Fruit fly (Drosophila melanogaster): ENCODE measurements around the gene CG31551.

The CG31551 gene

dm6 chr3R:5669740-5670659, 42.3 kb downstream of the CG31551 start:
- peak; percentile 76 for TF ChIP-seq cic (GFP tag; optimal IDR thresholded peaks at IDR 0.05)
- peak; percentile 9 for TF ChIP-seq ovo (GFP tag; optimal IDR thresholded peaks at IDR 0.05)
- TF ChIP-seq CG12768 (GFP tag; optimal IDR thresholded peaks at IDR 0.05) = peak; percentile 9
- peak; percentile 87 for TF ChIP-seq pad (GFP tag; optimal IDR thresholded peaks at IDR 0.05)
- no peak for TF ChIP-seq kay (GFP tag; ENCODE audit: borderline replicate concordance)
- no peak for TF ChIP-seq Hr96 (GFP tag; optimal IDR thresholded peaks at IDR 0.05)
- TF ChIP-seq CG7101 (tag; optimal IDR thresholded peaks at IDR 0.05) = no peak

DNA sequence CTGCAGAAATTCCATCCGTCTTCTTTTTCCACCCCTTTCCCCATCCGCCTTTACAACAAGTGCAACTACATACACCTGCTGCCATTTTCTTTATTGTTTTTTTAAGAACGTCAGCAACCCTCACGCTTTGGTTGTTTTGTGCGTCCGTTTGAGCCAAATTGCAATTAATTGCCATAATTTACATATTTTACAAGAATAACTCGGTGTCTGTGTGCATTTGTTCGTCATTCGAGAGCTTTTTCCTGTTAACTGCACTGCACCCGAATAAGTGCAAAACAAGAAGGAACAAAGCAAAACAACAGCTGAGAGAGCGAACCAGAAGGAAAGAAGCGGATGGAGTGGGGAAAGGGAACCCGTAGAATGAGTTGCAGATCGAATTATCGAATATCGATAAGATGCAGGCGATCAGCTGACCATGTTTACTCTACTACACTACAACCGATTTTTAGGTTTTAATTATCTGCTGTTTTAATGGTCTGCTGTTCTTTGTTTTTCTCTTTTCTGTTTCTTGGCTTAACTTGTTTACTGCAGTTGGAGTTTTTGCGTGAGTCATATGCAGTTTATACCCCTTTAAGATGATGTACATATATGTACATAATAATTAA, 43.1 kb downstream of the CG31551 start:
- TF ChIP-seq kay (GFP tag; ENCODE audit: borderline replicate concordance) = peak; percentile 64
- no peak for TF ChIP-seq CG7045 (GFP tag; optimal IDR thresholded peaks at IDR 0.05)
- TF ChIP-seq CG14711 (tag; optimal IDR thresholded peaks at IDR 0.05) = no peak
- no peak for TF ChIP-seq toe (GFP tag; optimal IDR thresholded peaks at IDR 0.05)
- peak; percentile 65 for TF ChIP-seq tj (GFP tag; optimal IDR thresholded peaks at IDR 0.05)
- peak; percentile 20 to 54 for TF ChIP-seq cnc (optimal IDR thresholded peaks at IDR 0.05)
- TF ChIP-seq CG33017 (tag; optimal IDR thresholded peaks at IDR 0.05) = no peak
- peak; percentile 72 for TF ChIP-seq pad (GFP tag; optimal IDR thresholded peaks at IDR 0.05)
- TF ChIP-seq Hr96 (GFP tag; optimal IDR thresholded peaks at IDR 0.05) = no peak
- peak; percentile 0 for TF ChIP-seq CG11617 (GFP tag; optimal IDR thresholded peaks at IDR 0.05)

DNA sequence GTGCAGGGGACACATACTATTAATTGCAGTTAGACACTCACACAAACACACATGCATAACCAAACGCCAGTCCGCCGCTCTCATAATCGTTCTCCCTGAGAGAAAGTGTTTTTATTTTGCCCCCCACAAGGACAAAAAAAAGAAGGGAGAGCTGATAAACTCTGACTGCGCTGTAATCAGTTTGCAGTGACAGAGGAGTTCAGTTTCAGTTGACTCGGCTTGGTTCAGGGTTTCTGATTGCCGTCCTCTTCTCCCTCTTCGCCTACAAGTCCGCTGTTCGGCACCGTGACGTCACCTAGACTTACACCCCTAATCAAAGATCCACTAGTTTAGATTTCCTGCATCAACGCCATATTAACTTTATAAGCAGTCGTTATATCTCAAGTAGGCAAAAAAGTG, 43.6 kb downstream of the CG31551 start:
- no peak for TF ChIP-seq CG11617 (GFP tag; optimal IDR thresholded peaks at IDR 0.05)
- TF ChIP-seq kay (GFP tag; ENCODE audit: borderline replicate concordance) = peak; percentile 14
- TF ChIP-seq CG12768 (GFP tag; optimal IDR thresholded peaks at IDR 0.05) = peak; percentile 24
- TF ChIP-seq pad (GFP tag; optimal IDR thresholded peaks at IDR 0.05) = no peak
- TF ChIP-seq cic (GFP tag; optimal IDR thresholded peaks at IDR 0.05) = peak; percentile 25
- peak; percentile 63 for TF ChIP-seq tj (GFP tag; optimal IDR thresholded peaks at IDR 0.05)

DNA sequence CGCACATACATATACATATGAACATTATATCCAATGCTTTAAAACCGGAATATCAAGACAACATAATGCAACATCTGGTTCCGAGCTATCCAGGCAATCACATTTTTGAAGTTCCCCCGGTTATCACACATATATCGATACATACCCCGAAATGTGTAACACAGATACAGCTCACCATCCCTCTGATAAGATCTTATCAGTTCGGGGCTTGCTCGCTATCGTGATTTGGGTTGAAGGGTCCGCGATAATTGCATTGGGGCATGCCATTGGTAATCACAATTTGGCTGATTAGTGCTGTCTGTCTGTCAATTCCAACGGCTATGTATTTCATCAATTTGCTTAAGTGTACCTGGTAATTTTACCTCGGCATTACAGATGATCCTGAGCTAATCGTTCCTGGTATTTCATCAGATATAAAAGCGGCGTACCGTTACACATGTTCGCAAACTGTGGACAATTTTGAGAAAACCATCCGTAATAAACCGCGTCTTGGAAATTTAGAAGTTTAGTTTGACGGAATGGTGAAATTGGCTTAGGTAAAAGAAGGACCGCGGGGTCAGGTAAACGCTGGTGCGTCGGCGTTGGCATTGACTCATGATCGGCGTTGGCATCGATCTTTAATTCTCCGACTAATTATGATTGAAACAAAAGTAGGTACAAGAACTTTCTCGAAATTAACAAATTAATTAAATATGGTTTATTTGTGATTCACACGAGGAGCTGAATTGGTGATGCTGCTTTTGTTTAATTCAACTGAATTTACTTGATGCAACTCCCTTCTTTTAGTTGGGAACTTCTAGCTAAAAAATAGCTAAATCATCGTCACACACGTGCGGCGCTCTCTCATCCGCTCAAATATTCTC, 44.4 kb downstream of the CG31551 start:
- TF ChIP-seq CG7045 (GFP tag; optimal IDR thresholded peaks at IDR 0.05) = no peak
- no peak for TF ChIP-seq bab1 (GFP tag; optimal IDR thresholded peaks at IDR 0.05)
- no peak for TF ChIP-seq CG5204 (GFP tag; optimal IDR thresholded peaks at IDR 0.05)
- no peak for TF ChIP-seq Hr96 (GFP tag; optimal IDR thresholded peaks at IDR 0.05)
- no peak for TF ChIP-seq Clk (GFP tag; optimal IDR thresholded peaks at IDR 0.05)
- no peak for TF ChIP-seq CG11617 (GFP tag; optimal IDR thresholded peaks at IDR 0.05)
- no peak for TF ChIP-seq cic (GFP tag; optimal IDR thresholded peaks at IDR 0.05)
- TF ChIP-seq CG33017 (tag; optimal IDR thresholded peaks at IDR 0.05) = no peak
- TF ChIP-seq CG12768 (GFP tag; optimal IDR thresholded peaks at IDR 0.05) = no peak
- TF ChIP-seq Mnt (GFP tag; optimal IDR thresholded peaks at IDR 0.05) = no peak
- TF ChIP-seq CG7101 (tag; optimal IDR thresholded peaks at IDR 0.05) = no peak
- no peak for TF ChIP-seq CG1620 (GFP tag; optimal IDR thresholded peaks at IDR 0.05)
- TF ChIP-seq tj (GFP tag; optimal IDR thresholded peaks at IDR 0.05) = no peak

DNA sequence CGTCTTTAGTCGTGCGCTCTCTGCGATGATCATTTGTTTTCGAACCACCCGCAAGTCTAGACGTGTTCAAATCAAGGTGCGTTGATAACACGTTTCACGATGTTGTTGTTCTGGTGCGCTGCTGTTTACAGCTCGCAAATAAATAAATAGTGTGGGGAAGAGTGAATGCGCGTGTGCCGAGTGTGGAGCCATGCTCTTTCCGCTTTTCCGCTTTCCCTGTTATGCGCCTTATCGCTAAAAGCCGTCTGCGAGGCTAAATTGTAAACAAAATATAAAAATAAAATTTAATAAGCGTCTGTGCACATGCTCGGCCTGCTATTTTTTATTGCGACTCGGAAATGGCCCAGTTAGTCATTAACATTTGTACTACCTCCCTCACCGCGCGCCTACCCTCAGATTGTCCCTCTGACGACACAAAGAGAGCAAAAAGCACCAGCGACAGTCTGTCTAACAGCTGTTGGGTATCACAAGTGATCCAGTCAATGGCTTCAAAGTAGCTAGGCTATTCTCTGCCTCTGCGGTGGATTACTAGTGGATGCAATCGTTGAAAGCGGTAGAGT, 45.1 kb downstream of the CG31551 start:
- TF ChIP-seq Clk (GFP tag; optimal IDR thresholded peaks at IDR 0.05) (peak; percentile 24), CG7101 (tag; optimal IDR thresholded peaks at IDR 0.05) (peak; percentile 67), Crg-1 (GFP tag; optimal IDR thresholded peaks at IDR 0.05) (peak; percentile 69), CG12768 (GFP tag; optimal IDR thresholded peaks at IDR 0.05) (peak; percentile 49), CG1620 (GFP tag; optimal IDR thresholded peaks at IDR 0.05) (no peak), kay (GFP tag; ENCODE audit: borderline replicate concordance) (peak; percentile 99), tj (GFP tag; optimal IDR thresholded peaks at IDR 0.05) (peak; percentile 47), CG33017 (tag; optimal IDR thresholded peaks at IDR 0.05) (peak; percentile 56), pad (GFP tag; optimal IDR thresholded peaks at IDR 0.05) (peak; percentile 50), Mnt (GFP tag; optimal IDR thresholded peaks at IDR 0.05) (peak; percentile 98), CG14711 (tag; optimal IDR thresholded peaks at IDR 0.05) (peak; percentile 49), toe (GFP tag; optimal IDR thresholded peaks at IDR 0.05) (no peak), bab1 (GFP tag; optimal IDR thresholded peaks at IDR 0.05) (peak; percentile 67), cnc (optimal IDR thresholded peaks at IDR 0.05) (no peak), CG11617 (GFP tag; optimal IDR thresholded peaks at IDR 0.05) (peak; percentile 69), Hr96 (GFP tag; optimal IDR thresholded peaks at IDR 0.05) (peak; percentile 33), CG7045 (GFP tag; optimal IDR thresholded peaks at IDR 0.05) (peak; percentile 66), cic (GFP tag; optimal IDR thresholded peaks at IDR 0.05) (peak; percentile 96), CG5204 (GFP tag; optimal IDR thresholded peaks at IDR 0.05) (no peak), ovo (GFP tag; optimal IDR thresholded peaks at IDR 0.05) (peak; percentile 72)
